Worm (Caenorhabditis elegans) whole organism, mixed stage, embryonic: ENCODE measurements around the gene sri-73.

Source experiments
- cnd-1 ChIP-seq: fragments of 200-800 bp; sonication (Bioruptor generic); optimal IDR thresholded peaks from 2 replicates; lab custom pipeline; 2018; ENCODE audit warnings: mild to moderate bottlenecking, missing genetic modification characterization, missing compliant biosample characterization
- lin-13 ChIP-seq: fragments of 150-350 bp; optimal IDR thresholded peaks from 2 replicates; lab custom pipeline; 2014; ENCODE audit warnings: missing biosample characterization, missing genetic modification characterization
- nhr-237 ChIP-seq: fragments of 150-350 bp; optimal IDR thresholded peaks from 2 replicates; lab custom pipeline; 2014; ENCODE audit warnings: missing biosample characterization, missing genetic modification characterization
- pha-4 ChIP-seq: fragments of 150-350 bp; optimal IDR thresholded peaks from 2 replicates; lab custom pipeline; 2018; ENCODE audit warnings: missing biosample characterization, missing genetic modification reagents, missing genetic modification characterization
- sptf-1 ChIP-seq: sonication (generic microtip); optimal IDR thresholded peaks from 2 replicates; lab custom pipeline; 2017; ENCODE audit warnings: mild to moderate bottlenecking, missing genetic modification characterization, moderate library complexity, missing compliant biosample characterization
- unc-62 ChIP-seq: fragments of 150-350 bp; optimal IDR thresholded peaks from 2 replicates; lab custom pipeline; 2014; ENCODE audit warnings: missing biosample characterization, missing genetic modification reagents, missing genetic modification characterization
- zip-8 ChIP-seq: fragments of 150-350 bp; optimal IDR thresholded peaks from 2 replicates; lab custom pipeline; 2014; ENCODE audit warnings: missing biosample characterization, missing genetic modification characterization

DNA sequence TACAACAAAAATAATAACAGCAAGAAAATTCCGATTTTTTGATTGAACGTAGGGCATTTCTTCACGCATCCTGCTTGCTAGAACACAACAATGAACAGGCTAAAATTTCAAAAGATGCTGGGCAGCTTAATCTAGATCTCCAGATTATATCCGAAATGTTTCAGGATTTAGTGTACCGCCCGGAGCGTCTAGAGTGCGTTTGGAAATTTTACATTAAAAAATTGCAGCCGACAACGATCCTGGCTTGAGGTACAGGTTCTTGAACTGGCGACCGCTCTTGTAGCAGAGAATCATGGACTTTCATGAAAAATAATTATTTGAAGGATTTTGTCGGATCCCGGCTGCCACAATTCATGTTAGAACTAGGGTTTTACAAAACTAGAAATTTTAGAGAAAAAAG lies 17.9 kb downstream of the sri-73 start, which contains the start of gene C14C6.6:
- TF ChIP-seq pha-4 (tag; lab: Kevin White, UChicago) (no peak), lin-13 (tag; lab: Kevin White, UChicago) (no peak), unc-62 (GFP tag; lab: Kevin White, UChicago) (no peak), zip-8 (tag; lab: Kevin White, UChicago) (no peak), nhr-237 (tag; lab: Kevin White, UChicago) (no peak), sptf-1 (tag; lab: Kevin White, UChicago) (no peak), cnd-1 (tag; lab: Kevin White, UChicago) (no peak)
